Worm (Caenorhabditis elegans): ENCODE data around the gene ceh-75.

DNA sequence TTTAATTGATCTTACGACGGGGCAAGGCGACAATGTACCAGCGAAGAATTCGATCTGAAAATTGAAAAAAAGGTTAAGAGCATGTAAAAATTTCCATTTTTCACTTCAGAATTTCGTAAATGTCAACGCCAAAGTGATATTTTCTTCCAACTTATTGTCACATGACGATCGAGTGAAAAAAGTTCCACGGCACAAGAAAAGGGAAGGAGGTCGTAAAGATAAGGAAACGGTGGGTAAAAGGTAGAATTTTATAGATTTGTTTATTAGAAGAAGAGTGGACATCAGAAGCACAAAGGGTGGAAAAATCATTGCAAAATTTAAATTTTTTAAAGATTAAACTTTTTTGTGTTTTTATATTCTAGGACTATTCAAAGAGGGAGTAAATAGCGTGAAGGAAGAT, 6.8 kb downstream of the ceh-75 start:
- TF ChIP-seq snpc-4 (GFP tag; optimal IDR thresholded peaks at IDR 0.05), result no peak
- TF ChIP-seq snpc-4 (tag; optimal IDR thresholded peaks at IDR 0.05), result no peak
- no peak for TF ChIP-seq efl-1 (GFP tag; optimal IDR thresholded peaks at IDR 0.05)
- no peak for TF ChIP-seq dpl-1 (GFP tag; optimal IDR thresholded peaks at IDR 0.05)
- TF ChIP-seq F49E8.2 (tag; optimal IDR thresholded peaks at IDR 0.05; ENCODE audit: insufficient read depth), result no peak
- no peak for TF ChIP-seq madf-10 (tag; optimal IDR thresholded peaks at IDR 0.05)
- TF ChIP-seq ceh-40 (GFP tag; IDR thresholded peaks at IDR 0.05), result no peak
- TF ChIP-seq chd-7 (tag; optimal IDR thresholded peaks at IDR 0.05), result no peak
- no peak for TF ChIP-seq akir-1 (GFP tag; optimal IDR thresholded peaks at IDR 0.05)
- TF ChIP-seq unc-62 (GFP tag; optimal IDR thresholded peaks at IDR 0.05), result no peak
- TF ChIP-seq F10E7.11 (tag; optimal IDR thresholded peaks at IDR 0.05), result no peak
- TF ChIP-seq bed-2 (GFP tag; IDR thresholded peaks at IDR 0.05), result no peak
- no peak for TF ChIP-seq B0035.1 (tag; optimal IDR thresholded peaks at IDR 0.05)
- no peak for TF ChIP-seq ztf-3 (GFP tag; optimal IDR thresholded peaks at IDR 0.05)
- TF ChIP-seq ama-1 (optimal IDR thresholded peaks at IDR 0.05), result no peak
- TF ChIP-seq ama-1 (GFP tag; optimal IDR thresholded peaks at IDR 0.05), result no peak
